Fruit fly (Drosophila melanogaster): Measurements from ENCODE around the gene CG5704.

CG5704 gene

DNA sequence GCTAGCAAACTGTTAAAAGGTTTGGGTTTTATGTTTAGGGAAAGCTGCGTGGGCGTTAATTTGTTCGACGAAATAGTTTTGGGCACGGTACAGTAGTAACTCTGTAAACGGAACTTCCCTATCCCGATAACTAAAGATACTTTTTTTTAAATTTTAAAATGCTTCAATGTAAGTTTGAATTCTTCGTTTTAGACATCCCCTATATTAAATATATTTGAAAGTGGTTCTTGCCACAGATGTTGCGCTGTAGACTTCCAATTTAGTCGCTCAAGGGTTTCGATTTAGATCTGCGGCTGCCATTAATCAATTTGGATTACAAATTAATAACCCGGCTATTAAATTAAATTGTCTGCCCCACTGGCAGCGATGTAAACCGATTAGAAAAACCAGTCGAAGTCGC is 28.3 kb downstream of the CG5704 start (continued):
- TF ChIP-seq pum (GFP tag; optimal IDR thresholded peaks at IDR 0.05) (no peak), CG10654 (GFP tag; optimal IDR thresholded peaks at IDR 0.05) (no peak), nom (GFP tag; optimal IDR thresholded peaks at IDR 0.05) (no peak), wek (GFP tag; optimal IDR thresholded peaks at IDR 0.05) (no peak), CG7271 (tag; optimal IDR thresholded peaks at IDR 0.05) (no peak), CG3281 (GFP tag; optimal IDR thresholded peaks at IDR 0.05) (no peak), ind (GFP tag; optimal IDR thresholded peaks at IDR 0.05) (no peak), BtbVII (GFP tag; optimal IDR thresholded peaks at IDR 0.05) (no peak), Chrac-16 (GFP tag; optimal IDR thresholded peaks at IDR 0.05) (no peak), sisA (GFP tag; IDR thresholded peaks at IDR 0.05) (0 out of 2 replicates have a peak, but pooled peaks have one; percentile 3), odd (GFP tag; optimal IDR thresholded peaks at IDR 0.05) (no peak), CG13296 (GFP tag; optimal IDR thresholded peaks at IDR 0.05) (no peak), Hr3 (GFP tag; optimal IDR thresholded peaks at IDR 0.05) (no peak), disco-r (GFP tag; optimal IDR thresholded peaks at IDR 0.05) (no peak), fru (optimal IDR thresholded peaks at IDR 0.05) (no peak), az2 (GFP tag; optimal IDR thresholded peaks at IDR 0.05) (no peak), CG15073 (GFP tag; optimal IDR thresholded peaks at IDR 0.05) (no peak), en (GFP tag; optimal IDR thresholded peaks at IDR 0.05) (no peak), ato (GFP tag; IDR thresholded peaks at IDR 0.05; ENCODE audit: partially characterized antibody) (no peak), CG43689 (GFP tag; IDR thresholded peaks at IDR 0.05) (no peak), sna (GFP tag; IDR thresholded peaks at IDR 0.05; ENCODE audit: partially characterized antibody) (no peak), CG17385 (GFP tag; optimal IDR thresholded peaks at IDR 0.05) (no peak), Dip2 (GFP tag; IDR thresholded peaks at IDR 0.05) (no peak), CG12104 (GFP tag; optimal IDR thresholded peaks at IDR 0.05) (no peak), grn (GFP tag; optimal IDR thresholded peaks at IDR 0.05) (no peak), CG13894 (tag; optimal IDR thresholded peaks at IDR 0.05) (no peak), Oaz (GFP tag; IDR thresholded peaks at IDR 0.05) (no peak), cato (GFP tag; optimal IDR thresholded peaks at IDR 0.05; ENCODE audit: borderline replicate concordance) (no peak), Hand (GFP tag; optimal IDR thresholded peaks at IDR 0.05) (no peak), Dref (GFP tag; IDR thresholded peaks at IDR 0.05) (no peak), Dll (GFP tag; IDR thresholded peaks at IDR 0.05; ENCODE audit: partially characterized antibody) (no peak), ara (GFP tag; IDR thresholded peaks at IDR 0.05) (0 out of 2 replicates have a peak, but pooled peaks have one; percentile 11), danr (GFP tag; IDR thresholded peaks at IDR 0.05) (no peak), pfk (GFP tag; optimal IDR thresholded peaks at IDR 0.05) (no peak), ci (GFP tag; IDR thresholded peaks at IDR 0.05) (0 out of 3 replicates have a peak, but pooled peaks have one; percentile 23), dimm (GFP tag; IDR thresholded peaks at IDR 0.05) (no peak), CG4328 (GFP tag; optimal IDR thresholded peaks at IDR 0.05) (no peak), dmrt99B (tag; optimal IDR thresholded peaks at IDR 0.05) (peak; percentile 13), tna (GFP tag; IDR thresholded peaks at IDR 0.05; ENCODE audit: partially characterized antibody) (no peak), Neu2 (GFP tag; optimal IDR thresholded peaks at IDR 0.05; ENCODE audit: borderline replicate concordance) (no peak), salm (tag; optimal IDR thresholded peaks at IDR 0.05) (no peak), hbn (GFP tag; IDR thresholded peaks at IDR 0.05; ENCODE audit: partially characterized antibody) (no peak), B-H1 (GFP tag; IDR thresholded peaks at IDR 0.05) (no peak), phol (tag; optimal IDR thresholded peaks at IDR 0.05) (peak; percentile 25), CG2889 (GFP tag; IDR thresholded peaks at IDR 0.05) (no peak), CG4617 (GFP tag; optimal IDR thresholded peaks at IDR 0.05; ENCODE audit: borderline replicate concordance) (no peak), Sry-δ (GFP tag; optimal IDR thresholded peaks at IDR 0.05) (no peak)

All from whole organism, embryonic.